Fruit fly (Drosophila melanogaster) whole organism, wandering third instar larva: ENCODE results near the gene Sidpn.

Experiments used
- Dfd ChIP-seq: fragments of >200 bp; optimal IDR thresholded peaks from 2 replicates; lab custom pipeline; 2017; ENCODE audit warnings: missing biosample characterization, missing genetic modification characterization
- br ChIP-seq: fragments of 200-800 bp; sonication (Bioruptor generic); optimal IDR thresholded peaks from 2 replicates; lab custom pipeline; 2016; ENCODE audit warnings: missing biosample characterization, missing genetic modification characterization
- brk ChIP-seq: fragments of 200-800 bp; sonication (Bioruptor generic); optimal IDR thresholded peaks from 2 replicates; lab custom pipeline; 2016; ENCODE audit warnings: missing biosample characterization, mild to moderate bottlenecking, missing genetic modification characterization
- pan ChIP-seq: fragments of >200 bp; optimal IDR thresholded peaks from 2 replicates; lab custom pipeline; 2017

DNA sequence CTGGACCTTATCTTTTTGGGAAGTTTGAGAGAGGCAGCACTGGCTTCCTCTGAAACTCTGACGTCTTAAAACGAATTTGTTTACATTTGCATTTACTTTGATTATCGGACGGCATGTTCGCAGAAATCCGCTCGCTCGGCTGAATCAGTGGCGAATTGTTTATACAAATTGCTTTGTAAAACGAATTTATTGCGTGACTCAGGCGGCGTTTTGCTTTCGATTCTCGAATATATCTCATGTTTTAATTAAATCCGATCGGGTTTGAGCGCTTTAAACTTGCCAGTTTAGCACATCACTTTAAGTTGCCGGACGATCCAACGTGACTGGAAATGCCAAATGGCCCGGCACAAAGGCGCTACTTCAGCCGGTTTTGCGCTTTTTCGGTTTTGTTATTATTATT is 43.4 kb upstream of the Sidpn start:
- no peak for TF ChIP-seq Dfd (GFP tag; lab: Kevin White, UChicago)
- TF ChIP-seq brk = no peak
- TF ChIP-seq br (GFP tag; lab: Kevin White, UChicago) = no peak
- no peak for TF ChIP-seq pan
